Fruit fly (Drosophila melanogaster) whole organism, embryonic: ENCODE measurements around the gene MICU3.

Experiments
- Abd-B ChIP-seq: fragments of 200-800 bp; sonication (Bioruptor generic); optimal IDR thresholded peaks from 2 replicates; lab custom pipeline; 2018; ENCODE audit warnings: missing biosample characterization, mild to moderate bottlenecking, missing genetic modification characterization, moderate library complexity
- Atf-2 ChIP-seq: fragments of 200-800 bp; sonication (Bioruptor generic); optimal IDR thresholded peaks from 2 replicates; lab custom pipeline; 2016; ENCODE audit warnings: missing biosample characterization, missing genetic modification characterization
- Blimp-1 ChIP-seq: fragments of 200-800 bp; sonication (Bioruptor generic); optimal IDR thresholded peaks from 3 replicates; lab custom pipeline; 2018; ENCODE audit warnings: missing biosample characterization, missing genetic modification characterization, mild to moderate bottlenecking, moderate library complexity, missing genetic modification reagents
- CG10267 ChIP-seq: fragments of 200-800 bp; sonication (Bioruptor generic); optimal IDR thresholded peaks from 2 replicates; lab custom pipeline; 2018; ENCODE audit warnings: missing biosample characterization, mild to moderate bottlenecking, missing genetic modification characterization, moderate library complexity
- CG10979 ChIP-seq: fragments of 200-800 bp; sonication (Bioruptor generic); optimal IDR thresholded peaks from 2 replicates; lab custom pipeline; 2018; ENCODE audit warnings: missing biosample characterization, mild to moderate bottlenecking, missing genetic modification characterization, moderate library complexity
- CG11504 ChIP-seq: fragments of 200-800 bp; sonication (Bioruptor generic); optimal IDR thresholded peaks from 3 replicates; lab custom pipeline; 2019; ENCODE audit warnings: missing biosample characterization, mild to moderate bottlenecking, missing genetic modification characterization, moderate library complexity
- CG13296 ChIP-seq: fragments of 200-800 bp; sonication (Bioruptor generic); optimal IDR thresholded peaks from 3 replicates; lab custom pipeline; 2018; ENCODE audit warnings: missing biosample characterization, mild to moderate bottlenecking, missing genetic modification characterization
- CG14710 ChIP-seq: fragments of 200-800 bp; sonication (Bioruptor generic); optimal IDR thresholded peaks from 3 replicates; lab custom pipeline; 2019; ENCODE audit warnings: missing biosample characterization, mild to moderate bottlenecking, missing genetic modification characterization, moderate library complexity
- CG17361 ChIP-seq: fragments of 200-800 bp; sonication (Bioruptor generic); IDR thresholded peaks from 3 replicates; pipeline ENCODE4 v1.3.6; 2022; ENCODE audit warnings: missing biosample characterization, missing genetic modification characterization
- CG17829 ChIP-seq: fragments of 200-800 bp; optimal IDR thresholded peaks from 2 replicates; lab custom pipeline; 2019; ENCODE audit warnings: missing biosample characterization, mild to moderate bottlenecking, missing genetic modification characterization, moderate library complexity
- CG18262 ChIP-seq: fragments of 200-800 bp; optimal IDR thresholded peaks from 3 replicates; lab custom pipeline; 2019; ENCODE audit warnings: missing biosample characterization, mild to moderate bottlenecking, missing genetic modification characterization, moderate library complexity
- CG2712 ChIP-seq: fragments of 200-800 bp; optimal IDR thresholded peaks from 3 replicates; lab custom pipeline; 2019; ENCODE audit warnings: missing biosample characterization, mild to moderate bottlenecking, missing genetic modification characterization, moderate library complexity
- CG7839 ChIP-seq: fragments of 200-800 bp; sonication (Bioruptor generic); optimal IDR thresholded peaks from 3 replicates; lab custom pipeline; 2018; ENCODE audit warnings: missing biosample characterization, mild to moderate bottlenecking, missing genetic modification characterization, moderate library complexity
- CG8359 ChIP-seq: fragments of 200-800 bp; sonication (Bioruptor generic); optimal IDR thresholded peaks from 2 replicates; lab custom pipeline; 2017; ENCODE audit warnings: missing biosample characterization, mild to moderate bottlenecking, missing genetic modification characterization, borderline replicate concordance
- CG9876 ChIP-seq: fragments of 200-800 bp; sonication (Bioruptor generic); optimal IDR thresholded peaks from 2 replicates; lab custom pipeline; 2016; ENCODE audit warnings: missing biosample characterization, missing genetic modification characterization
- Hey ChIP-seq: fragments of 200-800 bp; sonication (Bioruptor generic); optimal IDR thresholded peaks from 3 replicates; lab custom pipeline; 2018; ENCODE audit warnings: missing biosample characterization, mild to moderate bottlenecking, missing genetic modification characterization
- Hmr ChIP-seq: fragments of 200-800 bp; sonication (Bioruptor generic); optimal IDR thresholded peaks from 3 replicates; lab custom pipeline; 2017; ENCODE audit warnings: mild to moderate bottlenecking, missing biosample characterization, missing genetic modification reagents, missing genetic modification characterization
- Spps ChIP-seq: fragments of 200-800 bp; sonication (Bioruptor generic); optimal IDR thresholded peaks from 2 replicates; lab custom pipeline; 2018; ENCODE audit warnings: missing biosample characterization, mild to moderate bottlenecking, missing genetic modification characterization
- TFAM ChIP-seq: fragments of 200-800 bp; sonication (Bioruptor generic); optimal IDR thresholded peaks from 2 replicates; lab custom pipeline; 2017; ENCODE audit warnings: missing biosample characterization, missing genetic modification characterization, inconsistent platforms
- Xrp1 ChIP-seq: fragments of 200-800 bp; sonication (Bioruptor generic); IDR thresholded peaks from 2 replicates; pipeline ENCODE4 v1.3.6; 2022; ENCODE audit warnings: missing biosample characterization, missing genetic modification characterization
- dm ChIP-seq: fragments of 200-800 bp; sonication (Bioruptor generic); optimal IDR thresholded peaks from 3 replicates; lab custom pipeline; 2016; ENCODE audit warnings: missing biosample characterization, missing genetic modification characterization
- gem ChIP-seq: fragments of 200-800 bp; sonication (Bioruptor generic); optimal IDR thresholded peaks from 2 replicates; lab custom pipeline; 2019; ENCODE audit warnings: missing biosample characterization, mild to moderate bottlenecking, missing genetic modification characterization, moderate library complexity
- grn ChIP-seq: fragments of 200-800 bp; sonication (Bioruptor generic); optimal IDR thresholded peaks from 3 replicates; lab custom pipeline; 2017; ENCODE audit warnings: missing biosample characterization, missing genetic modification characterization
- kay ChIP-seq: fragments of 200-800 bp; sonication (Bioruptor generic); optimal IDR thresholded peaks from 2 replicates; lab custom pipeline; 2016; ENCODE audit warnings: missing biosample characterization, missing genetic modification characterization
- lola ChIP-seq, 3 experiments: fragments of >200 bp in 2 of 3; fragments of 200-800 bp in 1 of 3; sonication (Bioruptor generic) in 1 of 3; optimal IDR thresholded peaks; 2 replicates each; lab custom pipeline; 2017 to 2019; ENCODE audit warnings: missing biosample characterization in 3 of 3, missing genetic modification characterization in 3 of 3, mild to moderate bottlenecking in 1 of 3, moderate library complexity in 1 of 3
- nmo ChIP-seq: fragments of 200-800 bp; sonication (Bioruptor generic); optimal IDR thresholded peaks from 2 replicates; lab custom pipeline; 2018; ENCODE audit warnings: missing biosample characterization, mild to moderate bottlenecking, missing genetic modification characterization, moderate library complexity
- p53 ChIP-seq: fragments of 200-800 bp; sonication (Bioruptor generic); optimal IDR thresholded peaks from 2 replicates; lab custom pipeline; 2016; ENCODE audit warnings: missing biosample characterization, missing genetic modification characterization
- phol ChIP-seq: fragments of 200-800 bp; sonication (Bioruptor generic); optimal IDR thresholded peaks from 3 replicates; lab custom pipeline; 2018; ENCODE audit warnings: missing biosample characterization, mild to moderate bottlenecking, missing genetic modification characterization, moderate library complexity
- sens ChIP-seq: fragments of 200-800 bp; sonication (Bioruptor generic); peaks from one replicate; lab custom pipeline; 2016; ENCODE audit warnings: missing biosample characterization, missing genetic modification characterization
- shn ChIP-seq: fragments of 200-800 bp; sonication (Bioruptor generic); optimal IDR thresholded peaks from 3 replicates; lab custom pipeline; 2016; ENCODE audit warnings: missing biosample characterization, missing genetic modification characterization
- tgo ChIP-seq: fragments of 200-800 bp; sonication (Bioruptor generic); IDR thresholded peaks from 3 replicates; pipeline ENCODE4 v1.3.6; 2022; ENCODE audit warnings: missing biosample characterization, missing genetic modification characterization
- zen ChIP-seq: fragments of 200-800 bp; sonication (Bioruptor generic); optimal IDR thresholded peaks from 3 replicates; lab custom pipeline; 2018; ENCODE audit warnings: missing biosample characterization, mild to moderate bottlenecking, missing genetic modification characterization, moderate library complexity
- zfh1 ChIP-seq: fragments of 200-800 bp; sonication (Bioruptor generic); IDR thresholded peaks from 3 replicates; pipeline ENCODE4 v1.3.6; 2022; ENCODE audit warnings: missing biosample characterization, missing genetic modification characterization

The MICU3 gene

DNA sequence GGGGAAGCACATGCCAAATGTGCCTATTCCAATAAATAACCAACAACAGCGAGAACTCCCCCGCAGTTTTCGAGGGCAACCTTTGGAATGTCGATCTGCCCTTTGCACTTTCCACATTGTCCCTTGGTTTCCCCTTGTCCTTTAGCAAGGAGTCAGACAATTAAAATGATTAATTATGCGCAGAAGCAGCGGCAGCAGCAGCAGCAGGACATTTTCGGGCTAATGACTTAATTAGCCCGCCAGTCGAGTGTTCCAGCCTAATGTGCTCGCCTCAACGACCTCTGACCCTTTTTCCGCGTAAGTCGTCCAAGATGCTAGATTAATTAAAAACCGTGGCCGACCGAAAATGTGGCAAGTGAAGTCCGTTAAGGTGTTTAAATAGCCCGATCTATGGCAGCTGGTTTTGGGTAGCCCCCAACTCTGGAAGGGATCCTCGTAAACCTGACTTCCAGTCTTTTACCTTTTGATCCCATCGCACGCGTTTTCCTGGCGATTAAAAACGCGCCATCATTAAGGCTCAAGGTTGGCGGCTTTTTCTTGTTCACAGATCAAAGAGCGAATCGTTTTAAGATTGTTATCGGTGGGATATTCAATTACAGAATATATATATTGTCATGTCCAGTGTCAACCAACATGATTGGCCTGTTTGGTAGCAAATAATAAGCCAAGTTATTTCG lies 8.0 kb upstream of the MICU3 start:
- TF ChIP-seq zen (tag; lab: Kevin White, UChicago) (peak; percentile 91), CG8359 (GFP tag; lab: Kevin White, UChicago) (peak; percentile 98), zfh1 (GFP tag; lab: Robert Waterston, UW) (no peak), grn (GFP tag; lab: Kevin White, UChicago) (no peak), TFAM (GFP tag; lab: Kevin White, UChicago) (no peak), Hmr (GFP tag; lab: Kevin White, UChicago) (no peak), lola (GFP tag; optimal IDR thresholded peaks at IDR 0.05; lab: Kevin White, UChicago) (no peak), tgo (GFP tag; lab: Robert Waterston, UW) (no peak), CG13296 (GFP tag; lab: Kevin White, UChicago) (no peak), shn (no peak), kay (GFP tag; lab: Kevin White, UChicago) (no peak), gem (no peak)
- TF ChIP-seq, all 482 proteins: peak for 2

- TF ChIP-seq CG9876 (GFP tag; lab: Kevin White, UChicago), result no peak
Observed at dm6 chr3R:19840545-19840944, 6.6 kb upstream of the MICU3 start, which contains the start of gene CG31459. TSS of gene CG31459 (plus strand) at chr3R:19840845.

DNA sequence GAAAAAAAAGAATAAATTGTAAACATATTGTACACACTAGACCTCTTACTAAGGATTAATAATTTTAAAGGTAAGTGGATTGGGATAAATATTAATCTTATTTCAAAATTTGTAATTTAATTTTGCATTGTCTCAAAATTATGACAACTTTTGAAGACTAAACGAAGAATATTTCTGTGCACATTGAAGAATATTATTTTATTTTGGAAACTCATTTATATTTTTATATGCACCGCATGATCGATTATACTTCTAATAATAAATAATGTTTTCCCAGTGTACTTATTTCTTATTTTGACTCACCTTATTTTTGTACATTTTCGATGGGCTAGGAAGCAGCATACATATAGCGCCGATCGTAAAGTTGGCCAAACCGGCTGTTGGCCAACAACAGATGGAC lies 3.2 kb upstream of the MICU3 start:
- TF ChIP-seq sens (GFP tag; lab: Kevin White, UChicago) (peak; percentile 0), Atf-2 (GFP tag; lab: Kevin White, UChicago) (no peak), Hey (tag; lab: Kevin White, UChicago) (no peak), CG17361 (GFP tag; lab: Robert Waterston, UW) (peak; percentile 54; the same call in 2 of the 3 replicates), nmo (GFP tag; lab: Kevin White, UChicago) (peak; percentile 26), CG11504 (tag; lab: Kevin White, UChicago) (peak; percentile 10), CG18262 (peak; percentile 64), Blimp-1 (GFP tag; lab: Kevin White, UChicago) (peak; percentile 35), CG2712 (tag; lab: Kevin White, UChicago) (peak; percentile 49), phol (tag; lab: Kevin White, UChicago) (peak; percentile 43), p53 (GFP tag; lab: Kevin White, UChicago) (no peak), CG10267 (tag; lab: Kevin White, UChicago) (peak; percentile 18), CG17829 (tag; lab: Kevin White, UChicago) (peak; percentile 33), Abd-B (GFP tag; lab: Kevin White, UChicago) (no peak), Spps (tag; lab: Kevin White, UChicago) (peak; percentile 35), dm (GFP tag; lab: Kevin White, UChicago) (no peak), CG10979 (tag; lab: Kevin White, UChicago) (peak; percentile 54), CG7839 (tag; lab: Kevin White, UChicago) (peak; percentile 5), Xrp1 (GFP tag; lab: Robert Waterston, UW) (peak; percentile 28; the same call in 1 of the 2 replicates), CG14710 (tag; lab: Kevin White, UChicago) (peak; percentile 35)
